Worm (Caenorhabditis elegans) whole organism, L3 larva: ENCODE measurements around the gene T05H4.4.

Experiments used
- R02D3.7 ChIP-seq: fragments of 150-350 bp; optimal IDR thresholded peaks from 2 replicates; lab custom pipeline; 2014; ENCODE audit warnings: missing biosample characterization, missing genetic modification characterization
- ceh-16 ChIP-seq: sonication (generic microtip); optimal IDR thresholded peaks from 2 replicates; lab custom pipeline; 2017; ENCODE audit warnings: missing biosample characterization, missing genetic modification characterization
- ceh-82 ChIP-seq: fragments of 150-350 bp; optimal IDR thresholded peaks from 2 replicates; lab custom pipeline; 2014; ENCODE audit warnings: missing biosample characterization, missing genetic modification characterization
- daf-12 ChIP-seq: fragments of 150-350 bp; optimal IDR thresholded peaks from 2 replicates; lab custom pipeline; 2014; ENCODE audit warnings: missing biosample characterization, missing genetic modification reagents, missing genetic modification characterization
- egl-27 ChIP-seq: sonication (generic microtip); optimal IDR thresholded peaks from 4 replicates; lab custom pipeline; 2017; ENCODE audit warnings: missing biosample characterization, missing genetic modification reagents, missing genetic modification characterization
- egl-5 ChIP-seq: fragments of 150-350 bp; optimal IDR thresholded peaks from 2 replicates; lab custom pipeline; 2017; ENCODE audit warnings: missing biosample characterization, missing genetic modification reagents, missing genetic modification characterization, inconsistent platforms
- elt-1 ChIP-seq: fragments of 150-350 bp; optimal IDR thresholded peaks from 2 replicates; lab custom pipeline; 2014; ENCODE audit warnings: missing biosample characterization, missing genetic modification characterization
- elt-2 ChIP-seq: sonication (generic microtip); optimal IDR thresholded peaks from 2 replicates; lab custom pipeline; 2016; ENCODE audit warnings: missing genetic modification reagents, mild to moderate bottlenecking, missing genetic modification characterization, missing compliant biosample characterization
- elt-3 ChIP-seq, 3 experiments: fragments of 150-350 bp in 1 of 3; sonication (generic microtip) in 2 of 3; optimal IDR thresholded peaks; 2 replicates in 2 of 3; 4 replicates in 1 of 3; lab custom pipeline; 2014 to 2017; ENCODE audit warnings: missing biosample characterization in 3 of 3, missing genetic modification characterization in 3 of 3
- eor-1 ChIP-seq, 2 experiments: fragments of 150-350 bp; optimal IDR thresholded peaks; 2 replicates each; lab custom pipeline; 2014 to 2018; ENCODE audit warnings: missing biosample characterization in 2 of 2, missing genetic modification characterization in 2 of 2
- fkh-2 ChIP-seq: fragments of 150-350 bp; optimal IDR thresholded peaks from 2 replicates; lab custom pipeline; 2014; ENCODE audit warnings: missing biosample characterization, missing genetic modification reagents, missing genetic modification characterization
- fos-1 ChIP-seq: fragments of 150-350 bp; optimal IDR thresholded peaks from 2 replicates; lab custom pipeline; 2014; ENCODE audit warnings: missing biosample characterization, missing genetic modification characterization
- jun-1 ChIP-seq: fragments of 150-350 bp; optimal IDR thresholded peaks from 2 replicates; lab custom pipeline; 2014; ENCODE audit warnings: missing biosample characterization, missing genetic modification reagents, missing genetic modification characterization
- lin-39 ChIP-seq: fragments of 150-350 bp; optimal IDR thresholded peaks from 2 replicates; lab custom pipeline; 2018; ENCODE audit warnings: missing biosample characterization, missing genetic modification reagents, missing genetic modification characterization
- lsy-12 ChIP-seq: sonication (generic microtip); optimal IDR thresholded peaks from 2 replicates; lab custom pipeline; 2016; ENCODE audit warnings: mild to moderate bottlenecking, missing genetic modification characterization, missing compliant biosample characterization
- mdl-1 ChIP-seq: fragments of 150-350 bp; optimal IDR thresholded peaks from 2 replicates; lab custom pipeline; 2014; ENCODE audit warnings: missing biosample characterization, missing genetic modification characterization
- nfya-1 ChIP-seq: sonication (generic microtip); optimal IDR thresholded peaks from 2 replicates; lab custom pipeline; 2017; ENCODE audit warnings: missing genetic modification characterization, mild to moderate bottlenecking, missing compliant biosample characterization, antibody characterized with exemption, moderate library complexity; ENCODE audit not compliant: insufficient read depth
- nhr-11 ChIP-seq: fragments of 150-350 bp; optimal IDR thresholded peaks from 2 replicates; lab custom pipeline; 2014; ENCODE audit warnings: missing biosample characterization, missing genetic modification characterization
- nhr-12 ChIP-seq: fragments of 150-350 bp; optimal IDR thresholded peaks from 2 replicates; lab custom pipeline; 2014; ENCODE audit warnings: missing biosample characterization, missing genetic modification characterization
- nhr-23 ChIP-seq: fragments of 150-350 bp; optimal IDR thresholded peaks from 2 replicates; lab custom pipeline; 2014; ENCODE audit warnings: missing biosample characterization, missing genetic modification reagents, missing genetic modification characterization
- nhr-237 ChIP-seq: fragments of 150-350 bp; optimal IDR thresholded peaks from 2 replicates; lab custom pipeline; 2014; ENCODE audit warnings: missing biosample characterization, missing genetic modification characterization
- nhr-25 ChIP-seq: sonication (generic microtip); optimal IDR thresholded peaks from 2 replicates; lab custom pipeline; 2017; ENCODE audit warnings: missing biosample characterization, missing genetic modification characterization
- nhr-43 ChIP-seq: sonication (generic microtip); optimal IDR thresholded peaks from 2 replicates; lab custom pipeline; 2016; ENCODE audit warnings: mild to moderate bottlenecking, missing genetic modification characterization, missing compliant biosample characterization; ENCODE audit not compliant: poor library complexity, severe bottlenecking
- nhr-67 ChIP-seq: fragments of 150-350 bp; optimal IDR thresholded peaks from 2 replicates; lab custom pipeline; 2014; ENCODE audit warnings: missing biosample characterization, missing genetic modification characterization
- nhr-77 ChIP-seq: fragments of 150-350 bp; optimal IDR thresholded peaks from 2 replicates; lab custom pipeline; 2014; ENCODE audit warnings: missing biosample characterization, missing genetic modification characterization
- pha-4 ChIP-seq: fragments of 150-350 bp; optimal IDR thresholded peaks from 2 replicates; lab custom pipeline; 2014; ENCODE audit warnings: missing biosample characterization, missing genetic modification reagents, missing genetic modification characterization
- sea-2 ChIP-seq: fragments of 150-350 bp; sonication (generic microtip); optimal IDR thresholded peaks from 4 replicates; lab custom pipeline; 2014; ENCODE audit warnings: missing biosample characterization, missing genetic modification reagents, missing genetic modification characterization
- tbx-2 ChIP-seq: sonication (generic microtip); optimal IDR thresholded peaks from 2 replicates; lab custom pipeline; 2016; ENCODE audit warnings: mild to moderate bottlenecking, missing genetic modification characterization, missing compliant biosample characterization
- unc-62 ChIP-seq: fragments of 150-350 bp; sonication (generic microtip); optimal IDR thresholded peaks from 4 replicates; lab custom pipeline; 2014; ENCODE audit warnings: missing biosample characterization, missing genetic modification reagents, missing genetic modification characterization
- zag-1 ChIP-seq: fragments of 150-350 bp; optimal IDR thresholded peaks from 2 replicates; lab custom pipeline; 2014; ENCODE audit warnings: missing biosample characterization, missing genetic modification characterization
- ztf-11 ChIP-seq: fragments of 150-350 bp; optimal IDR thresholded peaks from 2 replicates; lab custom pipeline; 2014; ENCODE audit warnings: missing biosample characterization, missing genetic modification characterization
- ztf-4 ChIP-seq: fragments of 150-350 bp; optimal IDR thresholded peaks from 2 replicates; lab custom pipeline; 2014; ENCODE audit warnings: missing biosample characterization, missing genetic modification characterization

T05H4.4 gene

DNA sequence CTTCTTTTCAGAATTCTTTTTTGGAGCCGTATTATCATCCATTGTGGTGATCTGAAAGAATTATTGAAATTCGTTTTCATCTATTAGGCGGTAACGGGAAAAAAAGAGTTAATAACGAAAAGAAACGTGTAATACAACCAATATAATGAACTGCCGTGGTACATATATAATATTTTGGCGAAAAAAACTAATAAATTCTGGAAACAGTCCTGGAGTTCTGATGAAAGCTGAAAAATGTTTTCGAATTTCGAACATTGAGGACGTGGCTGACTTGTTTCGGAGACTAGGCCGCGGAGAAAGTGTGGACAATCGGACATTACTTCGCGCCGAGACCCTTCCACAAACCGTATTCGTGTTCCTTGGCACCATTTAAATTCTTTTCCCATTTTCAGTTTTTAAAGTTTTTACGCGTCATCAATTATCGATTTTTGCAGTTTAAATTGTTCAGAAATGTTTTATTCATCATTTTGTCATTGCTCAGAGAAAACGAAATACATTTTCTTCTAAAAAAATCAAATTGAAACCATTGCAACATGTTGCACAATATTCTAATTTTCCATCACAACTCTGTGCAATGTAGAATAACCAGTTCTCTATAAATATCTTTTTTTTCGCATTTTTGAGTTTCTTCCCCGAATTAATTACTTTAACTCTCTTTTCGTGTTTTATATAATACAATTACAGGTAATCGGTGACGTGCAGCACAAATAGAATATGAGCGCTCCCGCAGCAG lies 5.1 kb upstream of the T05H4.4 start, which contains the start of the genes gad-1 and erfa-1 (continued):
- no peak for TF ChIP-seq lsy-12 (tag; lab: Kevin White, UChicago)

DNA sequence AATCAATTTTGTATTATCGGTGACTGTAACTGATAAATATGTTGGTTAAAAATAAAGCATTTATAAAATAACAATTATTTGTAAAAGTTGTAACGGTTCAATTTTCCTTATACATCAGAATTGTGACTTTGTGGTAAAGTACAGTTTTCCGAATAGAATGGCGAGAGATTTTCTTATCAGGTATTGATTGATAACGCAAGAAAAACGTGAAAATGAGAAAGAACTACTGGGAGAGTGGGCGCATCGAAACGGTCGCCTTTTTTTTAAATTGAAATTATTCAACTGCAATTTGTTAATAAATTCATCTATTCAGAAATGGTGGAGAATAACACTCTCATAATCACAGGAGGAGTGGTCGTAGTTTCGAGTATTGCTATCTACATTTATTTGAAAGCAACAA lies 2.4 kb upstream of the T05H4.4 start, which contains the start of gene hpo-19:
Gene hpo-19, plus strand, starts transcription at position 314 of the 400 bp plus-strand sequence.
- TF ChIP-seq elt-2 (tag; lab: Kevin White, UChicago), result peak; percentile 55
- TF ChIP-seq sea-2 (GFP tag; lab: Kevin White, UChicago), result no peak

DNA sequence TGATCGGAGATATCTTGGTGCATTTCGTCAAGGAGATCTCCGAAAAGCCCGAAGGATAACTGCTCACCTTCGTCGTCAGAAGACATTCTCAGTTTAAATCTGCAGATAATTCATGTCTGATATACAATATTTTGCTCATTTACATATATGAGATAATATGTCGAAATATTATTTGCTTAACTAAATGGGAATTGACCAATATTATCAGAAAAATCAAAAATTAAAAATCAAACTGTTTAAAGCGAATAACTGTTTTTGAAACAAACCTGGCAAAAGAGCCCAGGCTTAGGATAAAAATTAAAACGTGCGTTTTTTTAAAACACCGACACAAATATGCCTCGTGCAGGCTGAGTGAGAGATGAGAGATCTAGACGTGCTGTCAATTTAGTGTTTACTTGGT lies 2.9 kb downstream of the T05H4.4 start, which contains the start of gene T05H4.15:
Gene T05H4.15, minus strand, starts transcription at position 101 of the 400 bp plus-strand sequence.
- no peak for TF ChIP-seq jun-1 (tag; lab: Kevin White, UChicago)
- no peak for TF ChIP-seq zag-1 (tag; lab: Kevin White, UChicago)
- no peak for TF ChIP-seq nhr-237 (tag; lab: Kevin White, UChicago)
- no peak for TF ChIP-seq egl-5
- no peak for TF ChIP-seq fos-1 (tag; lab: Kevin White, UChicago)
- no peak for TF ChIP-seq daf-12 (tag; lab: Kevin White, UChicago)
- TF ChIP-seq ztf-11 (tag; lab: Kevin White, UChicago), result no peak
- no peak for TF ChIP-seq nhr-23 (tag; lab: Kevin White, UChicago)
- no peak for TF ChIP-seq nhr-43 (tag; lab: Kevin White, UChicago)
- no peak for TF ChIP-seq ceh-82
- no peak for TF ChIP-seq sea-2 (GFP tag; lab: Kevin White, UChicago)
- no peak for TF ChIP-seq nhr-25 (tag; lab: Kevin White, UChicago)
- no peak for TF ChIP-seq ztf-4 (tag; lab: Kevin White, UChicago)
- TF ChIP-seq nhr-12 (tag; lab: Kevin White, UChicago), result no peak

- TF ChIP-seq mdl-1 (tag; lab: Kevin White, UChicago), result no peak
- no peak for TF ChIP-seq unc-62 (GFP tag; lab: Kevin White, UChicago)
- no peak for TF ChIP-seq nhr-67 (tag; lab: Kevin White, UChicago)
- no peak for TF ChIP-seq elt-1 (tag; lab: Kevin White, UChicago)
- no peak for TF ChIP-seq egl-27
- TF ChIP-seq lsy-12 (tag; lab: Kevin White, UChicago), result no peak
- TF ChIP-seq nhr-11 (tag; lab: Kevin White, UChicago), result no peak
- no peak for TF ChIP-seq zag-1 (tag; lab: Kevin White, UChicago)
- no peak for TF ChIP-seq sea-2 (GFP tag; lab: Kevin White, UChicago)
- no peak for TF ChIP-seq elt-2 (tag; lab: Kevin White, UChicago)
- TF ChIP-seq nhr-77 (tag; lab: Kevin White, UChicago), result no peak
- no peak for TF ChIP-seq nhr-23 (tag; lab: Kevin White, UChicago)
- TF ChIP-seq fkh-2 (tag; lab: Kevin White, UChicago), result no peak
- no peak for TF ChIP-seq nhr-12 (tag; lab: Kevin White, UChicago)
- TF ChIP-seq, all 47 proteins: peak for 0
These were observed 3.3 kb downstream of the T05H4.4 start, which contains the start of gene T05H4.3 for ce11 chrV:6442037-6442436. Gene T05H4.3 (plus strand): TSS chrV:6442337.

- no peak for TF ChIP-seq fkh-2 (tag; lab: Kevin White, UChicago)
- no peak for TF ChIP-seq elt-3 (tag; optimal IDR thresholded peaks at IDR 0.05; lab: Kevin White, UChicago)
- no peak for TF ChIP-seq ztf-11 (tag; lab: Kevin White, UChicago)
- TF ChIP-seq tbx-2 (tag; lab: Kevin White, UChicago), result no peak
- TF ChIP-seq nfya-1, result no peak
- TF ChIP-seq ceh-16 (tag; lab: Kevin White, UChicago), result no peak
- TF ChIP-seq elt-2 (tag; lab: Kevin White, UChicago), result no peak
- TF ChIP-seq pha-4 (tag; lab: Kevin White, UChicago), result no peak
- TF ChIP-seq eor-1 (tag; optimal IDR thresholded peaks at IDR 0.05; lab: Kevin White, UChicago), result no peak
- TF ChIP-seq nhr-43 (tag; lab: Kevin White, UChicago), result no peak
- no peak for TF ChIP-seq nhr-67 (tag; lab: Kevin White, UChicago)
- TF ChIP-seq nhr-237 (tag; lab: Kevin White, UChicago), result no peak
- TF ChIP-seq zag-1 (tag; lab: Kevin White, UChicago), result no peak
- TF ChIP-seq R02D3.7 (tag; lab: Kevin White, UChicago), result no peak
- TF ChIP-seq lin-39 (tag; lab: Kevin White, UChicago), result no peak
These were observed 9.7 kb downstream of the T05H4.4 start, which contains the start of gene fbxa-196 for ce11 chrV:6448356-6448755. Gene fbxa-196 (plus strand): TSS chrV:6448656.
